Fruit fly (Drosophila melanogaster) whole organism: Measurements from ENCODE around the gene Prtl99C.

Source experiments
- Dll ChIP-seq: fragments of >200 bp; optimal IDR thresholded peaks from 2 replicates; lab custom pipeline; 2017
- psq ChIP-seq: fragments of >200 bp; optimal IDR thresholded peaks from 2 replicates; lab custom pipeline; 2017
- usp ChIP-seq: fragments of >200 bp; optimal IDR thresholded peaks from 2 replicates; lab custom pipeline; 2017; ENCODE audit warnings: missing biosample characterization, missing genetic modification characterization, mixed read lengths

dm6 chr3R:29837771-29838170 lies 2.0 kb downstream of the Prtl99C start:
- TF ChIP-seq usp (GFP tag; lab: Kevin White, UChicago) (no peak), psq (lab: Kevin White, UChicago) (no peak), Dll (lab: Kevin White, UChicago) (no peak)
